Worm (Caenorhabditis elegans) whole organism, L4/young adult: ENCODE measurements around the gene msp-79.

ENCODE experiments used
- W03F9.2 ChIP-seq: fragments of 150-350 bp; optimal IDR thresholded peaks from 2 replicates; lab custom pipeline; 2014; ENCODE audit warnings: missing biosample characterization, missing genetic modification characterization
- him-1 ChIP-seq: sonication (generic microtip); optimal IDR thresholded peaks from 2 replicates; lab custom pipeline; 2016; ENCODE audit warnings: missing genotype, missing genetic modification reagents, missing genetic modification characterization, missing compliant biosample characterization

DNA sequence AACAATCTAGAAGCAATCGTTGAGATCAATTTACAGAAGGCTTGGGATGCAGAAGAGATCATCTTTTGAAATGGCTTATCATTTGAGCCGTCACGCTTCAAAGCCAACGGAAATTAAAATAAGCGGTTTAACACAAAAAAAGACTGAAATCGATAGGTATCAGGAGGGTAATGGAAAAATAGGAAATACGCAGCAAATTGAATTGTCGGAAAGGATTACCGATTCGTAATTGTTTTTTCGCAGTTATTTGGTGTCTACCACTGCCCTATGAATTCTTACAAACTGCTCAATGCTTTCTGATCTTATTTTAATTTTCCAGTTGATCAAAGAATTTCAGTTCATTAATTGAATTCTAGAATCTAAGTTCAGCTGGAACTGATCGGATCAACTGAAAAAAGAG lies 44.5 kb upstream of the msp-79 start:
- TF ChIP-seq him-1 (tag; lab: Kevin White, UChicago): no peak
- TF ChIP-seq W03F9.2 (tag; lab: Kevin White, UChicago): no peak
